Worm (Caenorhabditis elegans) whole organism, late embryonic: ENCODE results near the gene F42A9.8.

Experiments
- C08G9.2 ChIP-seq: sonication (generic microtip); optimal IDR thresholded peaks from 2 replicates; lab custom pipeline; 2016; ENCODE audit warnings: mild to moderate bottlenecking, missing genetic modification characterization, moderate library complexity, missing compliant biosample characterization
- C38D4.7 ChIP-seq: fragments of 200-800 bp; sonication (Bioruptor generic); optimal IDR thresholded peaks from 2 replicates; lab custom pipeline; 2018; ENCODE audit warnings: mild to moderate bottlenecking, missing genetic modification characterization, moderate library complexity, missing compliant biosample characterization
- K02D7.2 ChIP-seq: sonication (generic microtip); optimal IDR thresholded peaks from 2 replicates; lab custom pipeline; 2017; ENCODE audit warnings: mild to moderate bottlenecking, missing genetic modification characterization, missing compliant biosample characterization
- T23F11.4 ChIP-seq: fragments of 200-800 bp; sonication (Bioruptor generic); optimal IDR thresholded peaks from 2 replicates; lab custom pipeline; 2018; ENCODE audit warnings: mild to moderate bottlenecking, missing genetic modification characterization, missing compliant biosample characterization
- Y22D7AL.16 ChIP-seq: sonication (generic microtip); optimal IDR thresholded peaks from 2 replicates; lab custom pipeline; 2016; ENCODE audit warnings: missing genetic modification characterization, missing compliant biosample characterization
- ahr-1 ChIP-seq: sonication (generic microtip); optimal IDR thresholded peaks from 2 replicates; lab custom pipeline; 2016; ENCODE audit warnings: missing genetic modification characterization, missing compliant biosample characterization
- ama-1 ChIP-seq: fragments of 150-350 bp; optimal IDR thresholded peaks from 2 replicates; lab custom pipeline; 2014
- ceh-18 ChIP-seq: sonication (generic microtip); optimal IDR thresholded peaks from 2 replicates; lab custom pipeline; 2016; ENCODE audit warnings: missing genetic modification characterization, missing compliant biosample characterization
- ceh-19 ChIP-seq: fragments of 200-800 bp; sonication (Bioruptor generic); optimal IDR thresholded peaks from 2 replicates; lab custom pipeline; 2018; ENCODE audit warnings: mild to moderate bottlenecking, missing genetic modification characterization, missing compliant biosample characterization
- ceh-2 ChIP-seq: sonication (generic microtip); optimal IDR thresholded peaks from 2 replicates; lab custom pipeline; 2016; ENCODE audit warnings: missing genotype, missing genetic modification characterization, missing compliant biosample characterization
- ceh-22 ChIP-seq: sonication (generic microtip); optimal IDR thresholded peaks from 2 replicates; lab custom pipeline; 2017; ENCODE audit warnings: missing biosample characterization, missing genetic modification characterization
- ceh-34 ChIP-seq: sonication (generic microtip); optimal IDR thresholded peaks from 2 replicates; lab custom pipeline; 2016; ENCODE audit warnings: mild to moderate bottlenecking, missing genetic modification characterization, missing compliant biosample characterization
- ceh-45 ChIP-seq: fragments of 200-800 bp; sonication (Bioruptor generic); IDR thresholded peaks from 2 replicates; pipeline ENCODE4 v1.3.6; 2022; ENCODE audit warnings: missing genetic modification reagents, missing genetic modification characterization, missing compliant biosample characterization
- ceh-48 ChIP-seq: sonication (generic microtip); optimal IDR thresholded peaks from 2 replicates; lab custom pipeline; 2016; ENCODE audit warnings: missing genetic modification characterization, inconsistent platforms, missing compliant biosample characterization
- che-1 ChIP-seq: sonication (generic microtip); optimal IDR thresholded peaks from 2 replicates; lab custom pipeline; 2016; ENCODE audit warnings: mild to moderate bottlenecking, missing genetic modification characterization, missing compliant biosample characterization
- dmd-4 ChIP-seq: sonication (generic microtip); optimal IDR thresholded peaks from 2 replicates; lab custom pipeline; 2016; ENCODE audit warnings: borderline replicate concordance, missing genetic modification characterization, missing compliant biosample characterization
- ets-4 ChIP-seq: sonication (generic microtip); optimal IDR thresholded peaks from 2 replicates; lab custom pipeline; 2016; ENCODE audit warnings: missing genetic modification characterization, missing compliant biosample characterization
- fkh-6 ChIP-seq: sonication (generic microtip); optimal IDR thresholded peaks from 2 replicates; lab custom pipeline; 2016; ENCODE audit warnings: missing genetic modification characterization, missing compliant biosample characterization
- gmeb-2 ChIP-seq: sonication (generic microtip); optimal IDR thresholded peaks from 2 replicates; lab custom pipeline; 2016; ENCODE audit warnings: missing genetic modification characterization, inconsistent platforms, missing compliant biosample characterization
- hlh-15 ChIP-seq: sonication (generic microtip); optimal IDR thresholded peaks from 2 replicates; lab custom pipeline; 2016; ENCODE audit warnings: missing genetic modification characterization, missing compliant biosample characterization
- hlh-6 ChIP-seq: sonication (generic microtip); optimal IDR thresholded peaks from 2 replicates; lab custom pipeline; 2016; ENCODE audit warnings: missing genotype, missing genetic modification characterization, missing compliant biosample characterization
- hlh-8 ChIP-seq: sonication (generic microtip); optimal IDR thresholded peaks from 2 replicates; lab custom pipeline; 2016; ENCODE audit warnings: missing genotype, missing genetic modification characterization, missing compliant biosample characterization
- lim-6 ChIP-seq: sonication (generic microtip); optimal IDR thresholded peaks from 2 replicates; lab custom pipeline; 2016; ENCODE audit warnings: missing genetic modification characterization, missing compliant biosample characterization
- madf-2 ChIP-seq: sonication (generic microtip); optimal IDR thresholded peaks from 2 replicates; lab custom pipeline; 2017; ENCODE audit warnings: missing genetic modification characterization, missing compliant biosample characterization
- mec-3 ChIP-seq: sonication (generic microtip); optimal IDR thresholded peaks from 2 replicates; lab custom pipeline; 2016; ENCODE audit warnings: borderline replicate concordance, missing genetic modification characterization, missing compliant biosample characterization
- nfya-1 ChIP-seq: sonication (generic microtip); optimal IDR thresholded peaks from 2 replicates; lab custom pipeline; 2017; ENCODE audit warnings: missing genetic modification characterization, mild to moderate bottlenecking, missing compliant biosample characterization, antibody characterized with exemption, moderate library complexity
- nhr-11 ChIP-seq: fragments of 150-350 bp; optimal IDR thresholded peaks from 2 replicates; lab custom pipeline; 2014; ENCODE audit warnings: missing biosample characterization, missing genetic modification characterization
- pat-9 ChIP-seq: fragments of 200-800 bp; sonication (Bioruptor generic); optimal IDR thresholded peaks from 2 replicates; lab custom pipeline; 2018; ENCODE audit warnings: mild to moderate bottlenecking, missing genetic modification characterization, moderate library complexity, missing compliant biosample characterization
- pax-1 ChIP-seq: fragments of 150-350 bp; optimal IDR thresholded peaks from 2 replicates; lab custom pipeline; 2014; ENCODE audit warnings: missing biosample characterization, missing genetic modification characterization
- pha-2 ChIP-seq: sonication (generic microtip); optimal IDR thresholded peaks from 2 replicates; lab custom pipeline; 2017; ENCODE audit warnings: mild to moderate bottlenecking, missing genetic modification characterization, missing compliant biosample characterization
- pros-1 ChIP-seq: fragments of 150-350 bp; optimal IDR thresholded peaks from 2 replicates; lab custom pipeline; 2014; ENCODE audit warnings: missing biosample characterization, missing genetic modification reagents, missing genetic modification characterization
- ref-2 ChIP-seq: sonication (generic microtip); optimal IDR thresholded peaks from 2 replicates; lab custom pipeline; 2016; ENCODE audit warnings: missing genetic modification characterization, missing compliant biosample characterization
- sox-4 ChIP-seq: sonication (generic microtip); optimal IDR thresholded peaks from 2 replicates; lab custom pipeline; 2017; ENCODE audit warnings: mild to moderate bottlenecking, missing genetic modification characterization, inconsistent platforms, missing compliant biosample characterization
- tbx-7 ChIP-seq: sonication (generic microtip); optimal IDR thresholded peaks from 2 replicates; lab custom pipeline; 2016; ENCODE audit warnings: missing genotype, missing genetic modification characterization, missing compliant biosample characterization
- ttx-3 ChIP-seq: sonication (generic microtip); optimal IDR thresholded peaks from 2 replicates; lab custom pipeline; 2016; ENCODE audit warnings: missing genetic modification reagents, missing genetic modification characterization, missing compliant biosample characterization
- unc-3 ChIP-seq, 2 experiments: fragments of 200-800 bp in 1 of 2; sonication (Bioruptor generic) in 1 of 2; sonication (generic microtip) in 1 of 2; conservative IDR thresholded peaks in 1 of 2; optimal IDR thresholded peaks in 1 of 2; 2 replicates each; pipeline versions ENCODE4 v1.3.6 to Lab custom; 2016 to 2022; ENCODE audit warnings: missing compliant biosample characterization in 2 of 2, missing genetic modification characterization in 2 of 2, missing genetic modification reagents in 1 of 2
- unc-55 ChIP-seq: sonication (generic microtip); optimal IDR thresholded peaks from 2 replicates; lab custom pipeline; 2017; ENCODE audit warnings: missing biosample characterization, missing genetic modification reagents, missing genetic modification characterization

The F42A9.8 gene

ce11 chrIV:8648502-8648901, 29.9 kb upstream of the F42A9.8 start, which contains the start of gene cyp-33E1:
TSS of gene cyp-33E1 (minus strand) at chrIV:8648602.
- TF ChIP-seq fkh-6 (tag; lab: Kevin White, UChicago): no peak
- TF ChIP-seq pat-9 (tag; lab: Kevin White, UChicago): no peak

- no peak for TF ChIP-seq ets-4 (tag; lab: Kevin White, UChicago)
- no peak for TF ChIP-seq pros-1 (tag; lab: Kevin White, UChicago)
- no peak for TF ChIP-seq gmeb-2 (tag; lab: Kevin White, UChicago)
- no peak for TF ChIP-seq ttx-3 (tag; lab: Kevin White, UChicago)
- no peak for TF ChIP-seq fkh-6 (tag; lab: Kevin White, UChicago)
- TF ChIP-seq unc-55 (GFP tag; lab: Kevin White, UChicago): no peak
- TF ChIP-seq lim-6: no peak
- no peak for TF ChIP-seq ceh-34
- no peak for TF ChIP-seq ceh-48
- TF ChIP-seq sox-4: no peak
- no peak for TF ChIP-seq ceh-19 (GFP tag; lab: Kevin White, UChicago)
Measured at ce11 chrIV:8644432-8644831, 25.8 kb upstream of the F42A9.8 start, which contains the start of gene C49C8.3. TSS of gene C49C8.3 (plus strand) at chrIV:8644732.

ce11 chrIV:8638761-8639160, 20.2 kb upstream of the F42A9.8 start, which contains the start of gene F42A9.9:
TSS of gene F42A9.9 (minus strand) at chrIV:8638861.
- TF ChIP-seq ceh-2 (tag; lab: Kevin White, UChicago) (no peak), Y22D7AL.16 (tag; lab: Kevin White, UChicago) (no peak), ets-4 (tag; lab: Kevin White, UChicago) (no peak), K02D7.2 (tag; lab: Kevin White, UChicago) (no peak), sox-4 (no peak), madf-2 (tag; lab: Kevin White, UChicago) (no peak), ama-1 (no peak), nhr-11 (no peak), nfya-1 (tag; lab: Kevin White, UChicago) (no peak), ceh-48 (no peak), mec-3 (tag; lab: Kevin White, UChicago) (no peak), ceh-18 (tag; lab: Kevin White, UChicago) (no peak), hlh-8 (tag; lab: Kevin White, UChicago) (no peak), unc-3 (GFP tag; conservative IDR thresholded peaks at IDR 0.05; lab: Robert Waterston, UW) (no peak), unc-3 (tag; optimal IDR thresholded peaks at IDR 0.05; lab: Kevin White, UChicago) (no peak), che-1 (tag; lab: Kevin White, UChicago) (no peak)

ce11 chrIV:8631033-8631432, 12.4 kb upstream of the F42A9.8 start, which contains the start of gene dgk-4:
TSS of gene dgk-4 (plus strand) at chrIV:8631333.
- TF ChIP-seq ceh-22 (tag; lab: Kevin White, UChicago): no peak
- no peak for TF ChIP-seq ceh-45 (GFP tag; lab: Robert Waterston, UW)
- TF ChIP-seq pros-1 (tag; lab: Kevin White, UChicago): no peak
- TF ChIP-seq hlh-15 (tag; lab: Kevin White, UChicago): no peak
- TF ChIP-seq dmd-4: no peak
- no peak for TF ChIP-seq hlh-6 (tag; lab: Kevin White, UChicago)
- no peak for TF ChIP-seq pax-1 (tag; lab: Kevin White, UChicago)
- TF ChIP-seq C08G9.2 (tag; lab: Kevin White, UChicago): no peak
- TF ChIP-seq T23F11.4 (GFP tag; lab: Kevin White, UChicago): no peak
- TF ChIP-seq C38D4.7 (GFP tag; lab: Kevin White, UChicago): no peak
- no peak for TF ChIP-seq tbx-7 (tag; lab: Kevin White, UChicago)
- TF ChIP-seq mec-3 (tag; lab: Kevin White, UChicago): no peak
- TF ChIP-seq ttx-3 (tag; lab: Kevin White, UChicago): no peak
- TF ChIP-seq ref-2 (tag; lab: Kevin White, UChicago): no peak
- no peak for TF ChIP-seq ahr-1 (tag; lab: Kevin White, UChicago)
- no peak for TF ChIP-seq pha-2
- no peak for TF ChIP-seq che-1 (tag; lab: Kevin White, UChicago)
